Fruit fly (Drosophila melanogaster): ENCODE results near the gene Pgant4.

The Pgant4 gene

dm6 chr2L:3449555-3450320 lies 22.7 kb upstream of the Pgant4 start, which contains the start of gene Snx1 (continued):
- TF ChIP-seq CG9876 (GFP tag; optimal IDR thresholded peaks at IDR 0.05) (no peak), odd (GFP tag; optimal IDR thresholded peaks at IDR 0.05) (no peak), Myb (GFP tag; optimal IDR thresholded peaks at IDR 0.05) (peak; percentile 95), aop (GFP tag; IDR thresholded peaks at IDR 0.05) (no peak), repo (GFP tag; optimal IDR thresholded peaks at IDR 0.05) (no peak), trh (GFP tag; optimal IDR thresholded peaks at IDR 0.05) (no peak), CG3726 (GFP tag; IDR thresholded peaks at IDR 0.05) (no peak), Deaf1 (tag; optimal IDR thresholded peaks at IDR 0.05) (peak; percentile 84), wdn (GFP tag; IDR thresholded peaks at IDR 0.05) (no peak), CG7372 (GFP tag; IDR thresholded peaks at IDR 0.05) (no peak), pfk (GFP tag; optimal IDR thresholded peaks at IDR 0.05) (no peak), CG12659 (GFP tag; optimal IDR thresholded peaks at IDR 0.05) (peak; percentile 49), stwl (tag; optimal IDR thresholded peaks at IDR 0.05) (peak; percentile 79)

- TF ChIP-seq CG16813 (GFP tag; IDR thresholded peaks at IDR 0.05; ENCODE audit: partially characterized antibody): no peak
- TF ChIP-seq Rx (GFP tag; IDR thresholded peaks at IDR 0.05): no peak
- TF ChIP-seq CG9797 (GFP tag; optimal IDR thresholded peaks at IDR 0.05): peak; percentile 64
- no peak for TF ChIP-seq CG9876 (GFP tag; optimal IDR thresholded peaks at IDR 0.05)
- TF ChIP-seq Optix (GFP tag; IDR thresholded peaks at IDR 0.05): no peak
- no peak for TF ChIP-seq lmd (GFP tag; IDR thresholded peaks at IDR 0.05)
- no peak for TF ChIP-seq tio (GFP tag; optimal IDR thresholded peaks at IDR 0.05)
- TF ChIP-seq CG12659 (GFP tag; optimal IDR thresholded peaks at IDR 0.05): peak; percentile 9
- no peak for TF ChIP-seq sisA (GFP tag; IDR thresholded peaks at IDR 0.05)
- TF ChIP-seq MBD-R2 (GFP tag; IDR thresholded peaks at IDR 0.05): peak; percentile 47; the same call in 1 of the 2 replicates
- no peak for TF ChIP-seq dmrt99B (tag; optimal IDR thresholded peaks at IDR 0.05)
- no peak for TF ChIP-seq jumu (GFP tag; optimal IDR thresholded peaks at IDR 0.05)
- no peak for TF ChIP-seq Med (GFP tag)
- TF ChIP-seq org-1 (GFP tag; optimal IDR thresholded peaks at IDR 0.05): no peak
- 0 out of 2 replicates have a peak, but pooled peaks have one; percentile 9 for TF ChIP-seq Scr (GFP tag; IDR thresholded peaks at IDR 0.05; ENCODE audit: partially characterized antibody)
- TF ChIP-seq kay (GFP tag; optimal IDR thresholded peaks at IDR 0.05): no peak
- peak; percentile 72 for TF ChIP-seq gfzf (GFP tag; optimal IDR thresholded peaks at IDR 0.05)
- no peak for TF ChIP-seq bsh (GFP tag; optimal IDR thresholded peaks at IDR 0.05)
- peak; percentile 25 for TF ChIP-seq CG2712 (tag; optimal IDR thresholded peaks at IDR 0.05)
- no peak for TF ChIP-seq Mad (GFP tag; optimal IDR thresholded peaks at IDR 0.05)
- TF ChIP-seq CG4617 (GFP tag; optimal IDR thresholded peaks at IDR 0.05; ENCODE audit: borderline replicate concordance): peak; percentile 74
- peak; percentile 58 for TF ChIP-seq YL-1 (GFP tag; optimal IDR thresholded peaks at IDR 0.05)
- peak; percentile 12 for TF ChIP-seq Dp (GFP tag; optimal IDR thresholded peaks at IDR 0.05)
- TF ChIP-seq CG1603 (tag; optimal IDR thresholded peaks at IDR 0.05): no peak
- no peak for TF ChIP-seq Sry-δ (GFP tag; optimal IDR thresholded peaks at IDR 0.05)
- TF ChIP-seq MESR4 (GFP tag; optimal IDR thresholded peaks at IDR 0.05): peak; percentile 83
- TF ChIP-seq CG13296 (GFP tag; optimal IDR thresholded peaks at IDR 0.05): no peak
- peak; percentile 54 for TF ChIP-seq pzg (GFP tag; optimal IDR thresholded peaks at IDR 0.05)
- TF ChIP-seq CG13287 (GFP tag; IDR thresholded peaks at IDR 0.05; ENCODE audit: partially characterized antibody): peak; percentile 18; the same call in 1 of the 2 replicates
- TF ChIP-seq nom (GFP tag; optimal IDR thresholded peaks at IDR 0.05): peak; percentile 5
- no peak for TF ChIP-seq bowl (GFP tag; IDR thresholded peaks at IDR 0.05)
- TF ChIP-seq trem (tag; optimal IDR thresholded peaks at IDR 0.05): peak; percentile 29
- TF ChIP-seq stwl (tag; optimal IDR thresholded peaks at IDR 0.05): peak; percentile 69
- TF ChIP-seq CG10267 (tag; optimal IDR thresholded peaks at IDR 0.05): peak; percentile 61
- TF ChIP-seq ken (GFP tag; IDR thresholded peaks at IDR 0.05): no peak
- no peak for TF ChIP-seq Dip2 (GFP tag; IDR thresholded peaks at IDR 0.05)
- TF ChIP-seq CG12104 (GFP tag; optimal IDR thresholded peaks at IDR 0.05): no peak
- TF ChIP-seq CG7786 (GFP tag; optimal IDR thresholded peaks at IDR 0.05): no peak
Observed at dm6 chr2L:3452286-3452685, 20.1 kb upstream of the Pgant4 start, which contains the start of gene CG12795. TSS of gene CG12795 (plus strand) at chr2L:3452466.
